Worm (Caenorhabditis elegans) whole organism, L3 larva: ENCODE measurements around the gene nhr-37.
"Not testable (repeated sequence)": the region's sequence is repeated elsewhere in the genome, so short reads cannot be mapped to it uniquely, and the experiment has no call there.

ENCODE experiments used
- R02D3.7 ChIP-seq: fragments of 150-350 bp; optimal IDR thresholded peaks from 2 replicates; lab custom pipeline; 2014; ENCODE audit warnings: missing biosample characterization, missing genetic modification characterization
- aly-2 ChIP-seq: fragments of 150-350 bp; optimal IDR thresholded peaks from 2 replicates; lab custom pipeline; 2014; ENCODE audit warnings: missing biosample characterization, missing genetic modification characterization
- ceh-16 ChIP-seq: sonication (generic microtip); optimal IDR thresholded peaks from 2 replicates; lab custom pipeline; 2017; ENCODE audit warnings: missing biosample characterization, missing genetic modification characterization
- ceh-28 ChIP-seq: fragments of 150-350 bp; optimal IDR thresholded peaks from 2 replicates; lab custom pipeline; 2014; ENCODE audit warnings: missing biosample characterization, missing genetic modification reagents, missing genetic modification characterization
- ceh-9 ChIP-seq: sonication (generic microtip); optimal IDR thresholded peaks from 2 replicates; lab custom pipeline; 2018; ENCODE audit warnings: missing biosample characterization, missing genetic modification characterization
- daf-12 ChIP-seq: fragments of 150-350 bp; optimal IDR thresholded peaks from 2 replicates; lab custom pipeline; 2014; ENCODE audit warnings: missing biosample characterization, missing genetic modification reagents, missing genetic modification characterization
- egl-5 ChIP-seq: fragments of 150-350 bp; optimal IDR thresholded peaks from 2 replicates; lab custom pipeline; 2017; ENCODE audit warnings: missing biosample characterization, missing genetic modification reagents, missing genetic modification characterization, inconsistent platforms
- elt-1 ChIP-seq: fragments of 150-350 bp; optimal IDR thresholded peaks from 2 replicates; lab custom pipeline; 2014; ENCODE audit warnings: missing biosample characterization, missing genetic modification characterization
- elt-2 ChIP-seq: sonication (generic microtip); optimal IDR thresholded peaks from 2 replicates; lab custom pipeline; 2016; ENCODE audit warnings: missing genetic modification reagents, mild to moderate bottlenecking, missing genetic modification characterization, missing compliant biosample characterization
- hmg-11 ChIP-seq: sonication (generic microtip); optimal IDR thresholded peaks from 2 replicates; lab custom pipeline; 2016; ENCODE audit warnings: missing genetic modification characterization, missing compliant biosample characterization
- jun-1 ChIP-seq: fragments of 150-350 bp; optimal IDR thresholded peaks from 2 replicates; lab custom pipeline; 2014; ENCODE audit warnings: missing biosample characterization, missing genetic modification reagents, missing genetic modification characterization
- lin-39 ChIP-seq: fragments of 150-350 bp; optimal IDR thresholded peaks from 2 replicates; lab custom pipeline; 2018; ENCODE audit warnings: missing biosample characterization, missing genetic modification reagents, missing genetic modification characterization
- lsy-12 ChIP-seq: sonication (generic microtip); optimal IDR thresholded peaks from 2 replicates; lab custom pipeline; 2016; ENCODE audit warnings: mild to moderate bottlenecking, missing genetic modification characterization, missing compliant biosample characterization
- nfya-1 ChIP-seq: sonication (generic microtip); optimal IDR thresholded peaks from 2 replicates; lab custom pipeline; 2017; ENCODE audit warnings: missing genetic modification characterization, mild to moderate bottlenecking, missing compliant biosample characterization, antibody characterized with exemption, moderate library complexity; ENCODE audit not compliant: insufficient read depth
- nhr-11 ChIP-seq: fragments of 150-350 bp; optimal IDR thresholded peaks from 2 replicates; lab custom pipeline; 2014; ENCODE audit warnings: missing biosample characterization, missing genetic modification characterization
- nhr-12 ChIP-seq: fragments of 150-350 bp; optimal IDR thresholded peaks from 2 replicates; lab custom pipeline; 2014; ENCODE audit warnings: missing biosample characterization, missing genetic modification characterization
- nhr-237 ChIP-seq: fragments of 150-350 bp; optimal IDR thresholded peaks from 2 replicates; lab custom pipeline; 2014; ENCODE audit warnings: missing biosample characterization, missing genetic modification characterization
- nhr-25 ChIP-seq: sonication (generic microtip); optimal IDR thresholded peaks from 2 replicates; lab custom pipeline; 2017; ENCODE audit warnings: missing biosample characterization, missing genetic modification characterization
- nhr-28 ChIP-seq: fragments of 150-350 bp; optimal IDR thresholded peaks from 2 replicates; lab custom pipeline; 2014; ENCODE audit warnings: missing biosample characterization, missing genetic modification characterization
- nhr-43 ChIP-seq: sonication (generic microtip); optimal IDR thresholded peaks from 2 replicates; lab custom pipeline; 2016; ENCODE audit warnings: mild to moderate bottlenecking, missing genetic modification characterization, missing compliant biosample characterization; ENCODE audit not compliant: poor library complexity, severe bottlenecking
- nhr-67 ChIP-seq: fragments of 150-350 bp; optimal IDR thresholded peaks from 2 replicates; lab custom pipeline; 2014; ENCODE audit warnings: missing biosample characterization, missing genetic modification characterization
- pha-4 ChIP-seq: fragments of 150-350 bp; optimal IDR thresholded peaks from 2 replicates; lab custom pipeline; 2014; ENCODE audit warnings: missing biosample characterization, missing genetic modification reagents, missing genetic modification characterization
- pqm-1 ChIP-seq: fragments of 150-350 bp; optimal IDR thresholded peaks from 2 replicates; lab custom pipeline; 2017; ENCODE audit warnings: missing biosample characterization, missing genetic modification characterization, inconsistent platforms
- sea-2 ChIP-seq: fragments of 150-350 bp; sonication (generic microtip); optimal IDR thresholded peaks from 4 replicates; lab custom pipeline; 2014; ENCODE audit warnings: missing biosample characterization, missing genetic modification reagents, missing genetic modification characterization
- snpc-4 ChIP-seq: fragments of 150-350 bp; optimal IDR thresholded peaks from 2 replicates; lab custom pipeline; 2014; ENCODE audit warnings: missing biosample characterization, missing genetic modification characterization
- zag-1 ChIP-seq: fragments of 150-350 bp; optimal IDR thresholded peaks from 2 replicates; lab custom pipeline; 2014; ENCODE audit warnings: missing biosample characterization, missing genetic modification characterization

nhr-37 gene

DNA sequence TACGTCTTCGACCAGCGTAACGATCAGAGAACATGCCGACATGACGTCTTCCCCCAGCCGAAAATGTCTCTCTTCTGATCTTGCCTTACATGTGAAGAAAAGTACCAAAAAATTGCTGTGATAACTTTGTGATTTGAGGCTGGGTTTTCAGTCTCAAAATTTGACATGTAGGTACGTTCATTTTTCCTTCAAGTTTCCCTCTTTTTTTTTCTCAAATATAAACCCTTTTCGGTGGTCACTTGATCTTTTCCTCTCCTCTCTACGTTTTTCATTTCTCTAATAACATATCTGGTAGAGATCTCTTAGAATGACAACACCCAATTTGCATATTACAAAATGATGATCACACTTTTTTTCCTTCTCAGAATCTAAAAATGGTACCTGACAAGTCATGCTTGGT, at the start of gene nhr-37:
nhr-37 (plus strand) TSS at position 301 of the 400 bp plus-strand sequence.
- TF ChIP-seq egl-5 (tag; lab: Kevin White, UChicago): no peak
- TF ChIP-seq snpc-4 (tag; lab: Kevin White, UChicago): no peak
- no peak for TF ChIP-seq nfya-1
- no peak for TF ChIP-seq lin-39 (tag; lab: Kevin White, UChicago)
- TF ChIP-seq aly-2 (tag; lab: Kevin White, UChicago): no peak
- TF ChIP-seq nhr-43 (tag; lab: Kevin White, UChicago): no peak
- no peak for TF ChIP-seq pha-4 (tag; lab: Kevin White, UChicago)
- TF ChIP-seq hmg-11 (tag; lab: Kevin White, UChicago): no peak
- no peak for TF ChIP-seq nhr-237 (tag; lab: Kevin White, UChicago)
- TF ChIP-seq daf-12 (tag; lab: Kevin White, UChicago): no peak
- no peak for TF ChIP-seq nhr-25 (tag; lab: Kevin White, UChicago)
- TF ChIP-seq R02D3.7: no peak
- TF ChIP-seq nhr-11 (tag; lab: Kevin White, UChicago): no peak
- no peak for TF ChIP-seq pqm-1 (tag; lab: Kevin White, UChicago)
- TF ChIP-seq, all 47 proteins: peak for 0

DNA sequence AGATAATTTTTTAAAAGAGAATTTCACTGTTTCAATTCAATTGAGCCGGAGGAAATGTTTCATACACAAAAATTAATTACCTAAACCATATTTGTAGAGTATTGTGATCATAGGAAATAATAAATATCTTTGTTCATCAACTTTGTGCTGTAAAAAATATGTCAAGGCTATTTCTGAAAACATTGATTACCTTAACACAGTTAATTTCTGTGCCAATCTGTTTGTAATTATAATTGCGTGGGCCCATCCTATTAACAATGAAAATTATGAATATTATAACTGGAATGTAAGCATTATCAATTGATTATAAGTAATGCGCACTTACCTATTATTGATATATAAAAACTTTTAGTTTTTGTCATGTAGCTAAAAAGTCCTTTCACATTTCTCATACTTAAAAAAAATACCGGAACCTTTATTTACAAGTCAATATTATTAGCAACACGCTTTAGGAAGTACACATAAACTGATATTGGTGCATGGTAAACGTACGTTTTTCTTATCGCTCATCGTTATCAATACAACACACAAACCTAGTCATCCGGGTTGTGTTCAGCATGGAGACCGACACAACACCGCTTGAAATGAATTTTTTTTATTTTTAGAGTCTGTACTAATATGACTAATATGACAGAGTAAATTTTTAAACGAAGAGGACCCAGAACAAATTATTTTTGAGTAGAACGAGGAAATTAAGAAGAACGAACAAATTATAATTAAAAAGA, 46.4 kb upstream of the nhr-37 start, which contains the start of gene fut-2:
fut-2 (minus strand) TSS at position 485 of the 725 bp plus-strand sequence.
- TF ChIP-seq jun-1 (tag; lab: Kevin White, UChicago) (peak; percentile 45), pha-4 (tag; lab: Kevin White, UChicago) (peak; percentile 56), nhr-43 (tag; lab: Kevin White, UChicago) (no peak), elt-2 (tag; lab: Kevin White, UChicago) (peak; percentile 92), R02D3.7 (no peak), pqm-1 (tag; lab: Kevin White, UChicago) (peak; percentile 74), ceh-28 (no peak)
- TF ChIP-seq, all 47 proteins: peak for 4

DNA sequence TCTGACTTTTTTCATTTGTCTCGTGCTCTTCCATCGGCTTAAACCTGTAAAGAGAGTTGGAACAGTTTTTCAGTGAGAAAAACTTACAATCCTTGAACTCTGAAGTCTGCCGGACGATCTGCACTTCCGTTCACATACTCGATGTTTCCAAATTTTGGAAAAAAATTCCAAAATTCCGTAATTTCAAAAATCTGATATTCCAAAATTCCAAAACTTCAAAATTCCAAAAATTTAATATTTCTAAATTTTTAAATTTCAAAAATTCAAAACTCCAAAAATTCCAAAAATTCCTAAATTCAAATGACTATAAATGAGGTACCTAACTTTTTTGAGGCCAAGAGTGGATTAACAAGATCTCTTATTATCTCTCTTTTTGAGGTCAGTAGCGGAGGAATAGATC, 45.4 kb upstream of the nhr-37 start, which contains the start of gene EGAP9.4:
EGAP9.4 (plus strand) TSS at position 301 of the 400 bp plus-strand sequence.
- TF ChIP-seq ceh-16: no peak
- TF ChIP-seq, all 47 proteins: peak for 0

DNA sequence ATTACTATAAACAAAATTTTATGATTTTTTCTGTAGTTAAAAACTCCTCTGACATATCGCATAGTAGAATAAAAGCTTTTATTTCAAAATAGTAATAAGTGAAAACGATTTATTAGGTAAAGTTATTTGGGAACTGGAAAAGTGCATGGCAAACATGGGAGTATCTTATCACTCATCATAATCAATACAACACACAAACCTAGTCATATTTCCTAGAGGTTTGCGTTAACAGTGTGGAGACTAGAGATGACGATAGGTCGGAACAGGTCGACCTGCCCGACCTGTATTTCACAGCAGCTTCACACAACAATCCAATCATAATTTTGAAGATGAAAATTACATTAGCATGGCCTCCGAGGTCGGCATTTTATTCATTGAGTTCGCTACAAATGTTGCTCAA, 42.0 kb upstream of the nhr-37 start, which contains the start of gene EGAP9.3:
EGAP9.3 (minus strand) TSS at position 131 of the 400 bp plus-strand sequence.
- TF ChIP-seq pqm-1 (tag; lab: Kevin White, UChicago) (peak; percentile 21), lsy-12 (tag; lab: Kevin White, UChicago) (no peak), nhr-12 (no peak), elt-2 (tag; lab: Kevin White, UChicago) (peak; percentile 34), lin-39 (tag; lab: Kevin White, UChicago) (no peak), elt-1 (tag; lab: Kevin White, UChicago) (no peak), hmg-11 (tag; lab: Kevin White, UChicago) (no peak), sea-2 (GFP tag; lab: Kevin White, UChicago) (no peak), nhr-11 (tag; lab: Kevin White, UChicago) (no peak), ceh-9 (tag; lab: Kevin White, UChicago) (no peak), zag-1 (tag; lab: Kevin White, UChicago) (no peak), pha-4 (tag; lab: Kevin White, UChicago) (no peak)

DNA sequence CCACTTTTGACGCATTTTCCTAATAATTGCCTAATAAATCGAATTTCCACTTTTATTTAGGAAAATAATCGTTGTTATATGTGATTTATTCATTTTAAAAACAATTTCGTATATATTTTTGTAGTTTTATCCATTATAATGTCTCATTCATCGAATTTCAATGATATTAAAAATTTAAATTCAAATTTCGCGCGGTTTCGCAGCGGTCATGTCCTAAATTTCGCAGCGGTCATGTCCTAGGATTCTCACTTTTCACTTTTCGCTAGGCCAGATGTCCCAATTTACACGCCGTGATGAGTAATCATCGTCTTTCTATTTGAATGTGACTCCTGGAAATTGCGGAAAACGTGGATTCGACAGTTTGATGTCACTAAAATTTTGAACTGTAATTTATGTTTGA, 40.2 kb upstream of the nhr-37 start, which contains the start of gene ZK1055.4:
ZK1055.4 (plus strand) TSS at position 301 of the 400 bp plus-strand sequence.
- not testable (repeated sequence) for TF ChIP-seq jun-1, nhr-28, aly-2 (tag; lab: Kevin White, UChicago)

DNA sequence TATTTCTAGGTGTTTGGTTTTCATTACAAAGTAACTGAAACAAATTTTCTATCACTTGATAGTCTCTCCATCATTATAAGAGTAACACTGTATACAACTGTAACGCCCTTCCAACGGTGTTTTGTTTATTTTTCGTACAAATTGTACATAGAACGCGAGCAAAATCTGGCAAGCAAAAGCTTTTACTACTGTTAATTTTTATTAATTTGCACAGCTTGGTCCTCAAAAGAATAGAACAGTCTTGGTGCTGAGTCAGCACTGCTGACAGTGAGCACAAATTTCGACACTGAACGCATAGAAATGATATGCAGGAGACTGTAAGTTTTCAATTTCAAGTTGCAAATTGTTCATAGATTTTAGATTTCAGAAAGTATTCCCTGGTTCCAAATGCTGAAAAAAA, 31.7 kb upstream of the nhr-37 start, which contains the start of gene ZK1055.2:
ZK1055.2 (plus strand) TSS at position 301 of the 400 bp plus-strand sequence.
- TF ChIP-seq aly-2 (tag; lab: Kevin White, UChicago) (no peak), nhr-43 (tag; lab: Kevin White, UChicago) (no peak), zag-1 (tag; lab: Kevin White, UChicago) (no peak), daf-12 (tag; lab: Kevin White, UChicago) (no peak), nhr-25 (tag; lab: Kevin White, UChicago) (no peak), nhr-67 (tag; lab: Kevin White, UChicago) (no peak)
- TF ChIP-seq, all 47 proteins: peak for 0
